Worm (Caenorhabditis elegans) whole organism, L2 larva: Measurements from ENCODE around the gene C09E8.1.

Experiments
- C34F6.9 ChIP-seq: fragments of 150-350 bp; optimal IDR thresholded peaks from 2 replicates; lab custom pipeline; 2014; ENCODE audit warnings: missing biosample characterization, missing genetic modification characterization
- F13H6.1 ChIP-seq: sonication (generic microtip); optimal IDR thresholded peaks from 2 replicates; lab custom pipeline; 2016; ENCODE audit warnings: missing genetic modification characterization, missing compliant biosample characterization
- Y55F3AM.14 ChIP-seq: fragments of 200-800 bp; sonication (Bioruptor generic); optimal IDR thresholded peaks from 2 replicates; lab custom pipeline; 2018; ENCODE audit warnings: mild to moderate bottlenecking, missing genetic modification characterization, missing compliant biosample characterization
- ZK546.5 ChIP-seq: sonication (generic microtip); optimal IDR thresholded peaks from 2 replicates; lab custom pipeline; 2017; ENCODE audit warnings: missing biosample characterization, missing genetic modification characterization
- alr-1 ChIP-seq: fragments of 150-350 bp; optimal IDR thresholded peaks from 2 replicates; lab custom pipeline; 2014; ENCODE audit warnings: missing biosample characterization, missing genetic modification characterization
- crh-2 ChIP-seq: sonication (generic microtip); optimal IDR thresholded peaks from 2 replicates; lab custom pipeline; 2017; ENCODE audit warnings: missing biosample characterization, missing genetic modification characterization
- egl-27 ChIP-seq: sonication (generic microtip); optimal IDR thresholded peaks from 3 replicates; lab custom pipeline; 2017; ENCODE audit warnings: missing biosample characterization, missing genetic modification reagents, missing genetic modification characterization
- elt-1 ChIP-seq: fragments of 150-350 bp; optimal IDR thresholded peaks from 2 replicates; lab custom pipeline; 2014; ENCODE audit warnings: missing biosample characterization, missing genetic modification characterization
- elt-3 ChIP-seq: sonication (generic microtip); optimal IDR thresholded peaks from 2 replicates; lab custom pipeline; 2017; ENCODE audit warnings: missing biosample characterization, missing genetic modification characterization
- fos-1 ChIP-seq: fragments of 150-350 bp; optimal IDR thresholded peaks from 2 replicates; lab custom pipeline; 2014; ENCODE audit warnings: missing biosample characterization, missing genetic modification characterization
- lin-11 ChIP-seq: fragments of 150-350 bp; sonication (generic microtip); optimal IDR thresholded peaks from 2 replicates; lab custom pipeline; 2014; ENCODE audit warnings: missing biosample characterization, missing genetic modification characterization, inconsistent platforms, mixed read lengths
- lsy-2 ChIP-seq, 2 experiments: fragments of 150-350 bp in 1 of 2; sonication (generic microtip) in 1 of 2; optimal IDR thresholded peaks; 2 replicates each; lab custom pipeline; 2014 to 2017; ENCODE audit warnings: missing biosample characterization in 2 of 2, missing genetic modification characterization in 2 of 2
- mab-5 ChIP-seq: fragments of 150-350 bp; optimal IDR thresholded peaks from 2 replicates; lab custom pipeline; 2014; ENCODE audit warnings: missing biosample characterization, missing genetic modification characterization
- mbf-1 ChIP-seq: sonication (generic microtip); optimal IDR thresholded peaks from 2 replicates; lab custom pipeline; 2017; ENCODE audit warnings: missing biosample characterization, missing genetic modification characterization
- mdl-1 ChIP-seq, 2 experiments: fragments of 150-350 bp in 1 of 2; sonication (generic microtip) in 1 of 2; optimal IDR thresholded peaks; 2 replicates each; lab custom pipeline; 2017; ENCODE audit warnings: missing biosample characterization in 2 of 2, missing genetic modification characterization in 2 of 2
- nhr-10 ChIP-seq: sonication (generic microtip); optimal IDR thresholded peaks from 2 replicates; lab custom pipeline; 2017; ENCODE audit warnings: missing biosample characterization, missing genetic modification characterization
- nhr-11 ChIP-seq: fragments of 150-350 bp; optimal IDR thresholded peaks from 2 replicates; lab custom pipeline; 2014; ENCODE audit warnings: missing biosample characterization, missing genetic modification characterization
- nhr-21 ChIP-seq: fragments of 150-350 bp; optimal IDR thresholded peaks from 2 replicates; lab custom pipeline; 2014; ENCODE audit warnings: missing biosample characterization, missing genetic modification characterization
- nhr-237 ChIP-seq: fragments of 150-350 bp; optimal IDR thresholded peaks from 2 replicates; lab custom pipeline; 2014; ENCODE audit warnings: missing biosample characterization, missing genetic modification characterization
- nhr-6 ChIP-seq: fragments of 150-350 bp; optimal IDR thresholded peaks from 2 replicates; lab custom pipeline; 2014; ENCODE audit warnings: missing biosample characterization, missing genetic modification characterization
- nhr-77 ChIP-seq: fragments of 150-350 bp; optimal IDR thresholded peaks from 2 replicates; lab custom pipeline; 2014; ENCODE audit warnings: missing biosample characterization, missing genetic modification characterization
- sem-4 ChIP-seq: fragments of 150-350 bp; optimal IDR thresholded peaks from 2 replicates; lab custom pipeline; 2014; ENCODE audit warnings: missing biosample characterization, missing genetic modification reagents, missing genetic modification characterization
- sma-3 ChIP-seq: sonication (generic microtip); optimal IDR thresholded peaks from 2 replicates; lab custom pipeline; 2016; ENCODE audit warnings: missing genetic modification reagents, missing genetic modification characterization, missing compliant biosample characterization
- sma-9 ChIP-seq, 2 experiments: fragments of 150-350 bp in 1 of 2; sonication (generic microtip) in 1 of 2; optimal IDR thresholded peaks; 2 replicates each; lab custom pipeline; 2014 to 2016; ENCODE audit warnings: missing genetic modification characterization in 2 of 2, mild to moderate bottlenecking in 1 of 2, missing biosample characterization in 1 of 2, missing compliant biosample characterization in 1 of 2, missing genetic modification reagents in 1 of 2, moderate library complexity in 1 of 2
- snpc-4 ChIP-seq: fragments of 150-350 bp; optimal IDR thresholded peaks from 2 replicates; lab custom pipeline; 2014; ENCODE audit warnings: missing biosample characterization, missing genetic modification characterization
- unc-55 ChIP-seq: fragments of 150-350 bp; sonication (generic microtip); optimal IDR thresholded peaks from 3 replicates; lab custom pipeline; 2014; ENCODE audit warnings: missing biosample characterization, missing genetic modification reagents, missing genetic modification characterization
- unc-62 ChIP-seq: fragments of 150-350 bp; optimal IDR thresholded peaks from 2 replicates; lab custom pipeline; 2014; ENCODE audit warnings: missing biosample characterization, missing genetic modification reagents, missing genetic modification characterization
- zag-1 ChIP-seq: fragments of 150-350 bp; optimal IDR thresholded peaks from 2 replicates; lab custom pipeline; 2014; ENCODE audit warnings: missing biosample characterization, missing genetic modification characterization
- ztf-11 ChIP-seq: sonication (generic microtip); optimal IDR thresholded peaks from 2 replicates; lab custom pipeline; 2017; ENCODE audit warnings: missing biosample characterization, missing genetic modification characterization
- ztf-4 ChIP-seq: fragments of 150-350 bp; optimal IDR thresholded peaks from 2 replicates; lab custom pipeline; 2014; ENCODE audit warnings: missing biosample characterization, missing genetic modification characterization

Gene C09E8.1

DNA sequence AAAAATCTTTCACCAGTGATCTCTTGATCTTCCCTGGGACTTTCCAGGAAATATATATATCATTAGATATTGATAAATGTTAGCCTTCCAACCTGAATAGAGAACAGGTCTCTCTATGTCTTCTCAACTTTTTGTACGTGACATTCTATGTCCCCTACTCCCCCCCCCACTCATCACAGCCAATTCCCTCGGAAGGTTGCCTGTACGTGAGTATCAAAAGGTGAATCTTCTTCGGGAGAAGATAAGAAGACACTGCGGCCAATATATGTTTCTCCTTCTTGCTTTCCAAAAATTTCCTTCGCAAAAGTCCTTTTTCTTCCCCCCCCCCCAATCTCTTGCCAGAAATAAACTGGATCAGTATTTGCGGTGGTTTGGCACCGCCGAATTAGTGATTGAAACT is 13.9 kb upstream of the C09E8.1 start:
- no peak for TF ChIP-seq unc-55 (GFP tag; lab: Kevin White, UChicago)
- no peak for TF ChIP-seq snpc-4
- TF ChIP-seq nhr-21 (tag; lab: Kevin White, UChicago): peak; percentile 51
- TF ChIP-seq nhr-10 (tag; lab: Kevin White, UChicago): no peak
- TF ChIP-seq, all 48 proteins: peak for 1

ce11 chrII:546405-546804 is 9.9 kb upstream of the C09E8.1 start, which contains the start of gene mlt-10:
TSS of gene mlt-10 (plus strand) at chrII:546705.
- TF ChIP-seq crh-2 (no peak), sem-4 (tag; lab: Kevin White, UChicago) (no peak), elt-3 (tag; lab: Kevin White, UChicago) (no peak), lin-11 (tag; lab: Kevin White, UChicago) (no peak), unc-62 (GFP tag; lab: Kevin White, UChicago) (no peak), nhr-11 (no peak), sma-9 (GFP tag; optimal IDR thresholded peaks at IDR 0.05; lab: Kevin White, UChicago) (no peak), sma-9 (tag; optimal IDR thresholded peaks at IDR 0.05; lab: Kevin White, UChicago) (no peak), Y55F3AM.14 (GFP tag; lab: Kevin White, UChicago) (no peak), snpc-4 (no peak), elt-1 (no peak), lsy-2 (tag; optimal IDR thresholded peaks at IDR 0.05; lab: Kevin White, UChicago) (no peak), mdl-1 (tag; optimal IDR thresholded peaks at IDR 0.05; lab: Kevin White, UChicago) (no peak), unc-55 (GFP tag; lab: Kevin White, UChicago) (no peak), F13H6.1 (tag; lab: Kevin White, UChicago) (no peak), ZK546.5 (tag; lab: Kevin White, UChicago) (no peak), mbf-1 (no peak), mab-5 (tag; lab: Kevin White, UChicago) (no peak), fos-1 (no peak)
- TF ChIP-seq, all 48 proteins: peak for 0

DNA sequence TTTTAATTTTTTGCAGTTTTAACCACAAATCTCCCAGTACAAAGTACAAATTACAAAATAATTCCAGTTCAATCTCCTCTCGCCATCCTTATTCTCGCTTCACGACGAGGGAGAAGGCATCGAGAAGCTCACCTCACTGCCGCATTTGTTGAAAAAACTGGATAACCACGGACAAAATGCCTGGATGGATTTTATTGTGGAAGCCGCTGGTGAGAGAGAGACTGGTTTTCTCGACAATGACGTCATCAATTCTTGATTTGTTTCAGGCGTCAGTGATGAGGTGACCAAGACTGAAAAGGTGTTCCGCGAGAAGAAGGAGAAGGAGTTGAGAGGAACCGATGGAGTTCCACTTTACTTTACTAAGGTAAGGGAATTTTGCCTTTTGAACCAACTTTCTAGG is 6.8 kb upstream of the C09E8.1 start:
- peak; percentile 7 for TF ChIP-seq unc-55 (GFP tag; lab: Kevin White, UChicago)
- no peak for TF ChIP-seq crh-2
- no peak for TF ChIP-seq ZK546.5 (tag; lab: Kevin White, UChicago)

DNA sequence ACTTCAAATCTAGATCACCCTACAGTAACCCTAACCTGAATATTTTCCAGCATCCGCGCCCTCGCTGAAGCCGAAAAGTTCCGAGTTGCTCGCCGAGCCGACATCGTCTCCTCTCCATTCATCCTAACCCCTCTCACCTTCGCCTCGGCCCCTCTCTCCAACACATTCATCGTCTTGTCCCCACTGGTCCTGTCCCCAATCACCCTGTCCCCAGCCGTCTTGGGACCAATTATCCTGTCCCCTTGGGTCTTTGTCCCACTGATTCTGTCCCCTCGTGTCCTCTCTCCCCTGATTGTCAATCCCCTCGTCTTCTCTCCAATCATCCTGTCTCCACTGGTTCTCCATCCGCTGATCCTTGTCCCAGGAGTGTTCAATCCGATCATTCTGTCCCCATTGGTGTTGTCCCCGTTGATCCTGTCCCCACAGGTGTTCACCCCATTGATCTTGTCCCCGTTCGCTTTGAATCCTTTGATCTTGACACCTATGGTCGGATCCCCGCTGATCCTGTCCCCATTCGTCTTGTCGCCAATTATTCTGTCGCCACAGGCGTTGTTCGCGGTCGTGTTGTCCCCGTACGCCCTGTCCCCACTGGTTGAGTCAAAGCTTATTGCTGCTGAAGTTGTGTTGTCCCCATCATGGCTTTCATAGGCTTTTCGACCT is 4.9 kb upstream of the C09E8.1 start, which contains the start of gene lips-7:
Gene lips-7, plus strand, starts transcription at position 610 of the 660 bp plus-strand sequence.
- TF ChIP-seq ztf-11 (no peak), ZK546.5 (tag; lab: Kevin White, UChicago) (no peak), nhr-6 (no peak), sma-3 (GFP tag; lab: Kevin White, UChicago) (no peak), lin-11 (tag; lab: Kevin White, UChicago) (no peak), nhr-10 (tag; lab: Kevin White, UChicago) (no peak), ztf-4 (tag; lab: Kevin White, UChicago) (no peak), nhr-237 (no peak), egl-27 (tag; lab: Kevin White, UChicago) (no peak), F13H6.1 (tag; lab: Kevin White, UChicago) (no peak), Y55F3AM.14 (GFP tag; lab: Kevin White, UChicago) (no peak), nhr-77 (tag; lab: Kevin White, UChicago) (no peak), zag-1 (tag; lab: Kevin White, UChicago) (no peak)

ce11 chrII:555371-555770 is 914 bp upstream of the C09E8.1 start:
- TF ChIP-seq C34F6.9 (tag; lab: Kevin White, UChicago): peak; percentile 20
- no peak for TF ChIP-seq alr-1 (tag; lab: Kevin White, UChicago)
- no peak for TF ChIP-seq ztf-4 (tag; lab: Kevin White, UChicago)
- no peak for TF ChIP-seq F13H6.1 (tag; lab: Kevin White, UChicago)

- TF ChIP-seq fos-1 (no peak), unc-62 (GFP tag; lab: Kevin White, UChicago) (no peak)
Measured at ce11 chrII:568776-569175, 12.5 kb downstream of the C09E8.1 start, which contains the start of gene W08F4.5. TSS of gene W08F4.5 (minus strand) at chrII:568876.
